Worm (Caenorhabditis elegans) whole organism, L3 larva: ENCODE data around the gene C52B9.8.

ENCODE experiments used
- R02D3.7 ChIP-seq: fragments of 150-350 bp; optimal IDR thresholded peaks from 2 replicates; lab custom pipeline; 2014; ENCODE audit warnings: missing biosample characterization, missing genetic modification characterization
- ZK546.5 ChIP-seq: sonication (generic microtip); optimal IDR thresholded peaks from 2 replicates; lab custom pipeline; 2017; ENCODE audit warnings: missing biosample characterization, missing genetic modification characterization
- aly-2 ChIP-seq: fragments of 150-350 bp; optimal IDR thresholded peaks from 2 replicates; lab custom pipeline; 2014; ENCODE audit warnings: missing biosample characterization, missing genetic modification characterization
- ama-1 ChIP-seq: fragments of 150-350 bp; optimal IDR thresholded peaks from 2 replicates; lab custom pipeline; 2018
- ceh-16 ChIP-seq: sonication (generic microtip); optimal IDR thresholded peaks from 2 replicates; lab custom pipeline; 2017; ENCODE audit warnings: missing biosample characterization, missing genetic modification characterization
- ceh-82 ChIP-seq: fragments of 150-350 bp; optimal IDR thresholded peaks from 2 replicates; lab custom pipeline; 2014; ENCODE audit warnings: missing biosample characterization, missing genetic modification characterization
- ceh-9 ChIP-seq: sonication (generic microtip); optimal IDR thresholded peaks from 2 replicates; lab custom pipeline; 2018; ENCODE audit warnings: missing biosample characterization, missing genetic modification characterization
- egl-27 ChIP-seq: sonication (generic microtip); optimal IDR thresholded peaks from 4 replicates; lab custom pipeline; 2017; ENCODE audit warnings: missing biosample characterization, missing genetic modification reagents, missing genetic modification characterization
- egl-5 ChIP-seq: fragments of 150-350 bp; optimal IDR thresholded peaks from 2 replicates; lab custom pipeline; 2017; ENCODE audit warnings: missing biosample characterization, missing genetic modification reagents, missing genetic modification characterization, inconsistent platforms
- elt-2 ChIP-seq: sonication (generic microtip); optimal IDR thresholded peaks from 2 replicates; lab custom pipeline; 2016; ENCODE audit warnings: missing genetic modification reagents, mild to moderate bottlenecking, missing genetic modification characterization, missing compliant biosample characterization
- elt-3 ChIP-seq, 3 experiments: fragments of 150-350 bp in 1 of 3; sonication (generic microtip) in 2 of 3; optimal IDR thresholded peaks; 2 replicates in 2 of 3; 4 replicates in 1 of 3; lab custom pipeline; 2014 to 2017; ENCODE audit warnings: missing biosample characterization in 3 of 3, missing genetic modification characterization in 3 of 3
- eor-1 ChIP-seq, 2 experiments: fragments of 150-350 bp; optimal IDR thresholded peaks; 2 replicates each; lab custom pipeline; 2014 to 2018; ENCODE audit warnings: missing biosample characterization in 2 of 2, missing genetic modification characterization in 2 of 2
- fkh-10 ChIP-seq: sonication (generic microtip); optimal IDR thresholded peaks from 2 replicates; lab custom pipeline; 2017; ENCODE audit warnings: missing biosample characterization, missing genetic modification reagents, missing genetic modification characterization
- fkh-2 ChIP-seq: fragments of 150-350 bp; optimal IDR thresholded peaks from 2 replicates; lab custom pipeline; 2014; ENCODE audit warnings: missing biosample characterization, missing genetic modification reagents, missing genetic modification characterization
- fos-1 ChIP-seq: fragments of 150-350 bp; optimal IDR thresholded peaks from 2 replicates; lab custom pipeline; 2014; ENCODE audit warnings: missing biosample characterization, missing genetic modification characterization
- hmg-11 ChIP-seq: sonication (generic microtip); optimal IDR thresholded peaks from 2 replicates; lab custom pipeline; 2016; ENCODE audit warnings: missing genetic modification characterization, missing compliant biosample characterization
- lin-39 ChIP-seq: fragments of 150-350 bp; optimal IDR thresholded peaks from 2 replicates; lab custom pipeline; 2018; ENCODE audit warnings: missing biosample characterization, missing genetic modification reagents, missing genetic modification characterization
- mdl-1 ChIP-seq: fragments of 150-350 bp; optimal IDR thresholded peaks from 2 replicates; lab custom pipeline; 2014; ENCODE audit warnings: missing biosample characterization, missing genetic modification characterization
- mml-1 ChIP-seq: fragments of 150-350 bp; sonication (generic microtip); optimal IDR thresholded peaks from 3 replicates; lab custom pipeline; 2014; ENCODE audit warnings: missing biosample characterization, missing genetic modification characterization
- nfya-1 ChIP-seq: sonication (generic microtip); optimal IDR thresholded peaks from 2 replicates; lab custom pipeline; 2017; ENCODE audit warnings: missing genetic modification characterization, mild to moderate bottlenecking, missing compliant biosample characterization, antibody characterized with exemption, moderate library complexity; ENCODE audit not compliant: insufficient read depth
- nhr-12 ChIP-seq: fragments of 150-350 bp; optimal IDR thresholded peaks from 2 replicates; lab custom pipeline; 2014; ENCODE audit warnings: missing biosample characterization, missing genetic modification characterization
- nhr-23 ChIP-seq: fragments of 150-350 bp; optimal IDR thresholded peaks from 2 replicates; lab custom pipeline; 2014; ENCODE audit warnings: missing biosample characterization, missing genetic modification reagents, missing genetic modification characterization
- nhr-237 ChIP-seq: fragments of 150-350 bp; optimal IDR thresholded peaks from 2 replicates; lab custom pipeline; 2014; ENCODE audit warnings: missing biosample characterization, missing genetic modification characterization
- nhr-28 ChIP-seq: fragments of 150-350 bp; optimal IDR thresholded peaks from 2 replicates; lab custom pipeline; 2014; ENCODE audit warnings: missing biosample characterization, missing genetic modification characterization
- nhr-67 ChIP-seq: fragments of 150-350 bp; optimal IDR thresholded peaks from 2 replicates; lab custom pipeline; 2014; ENCODE audit warnings: missing biosample characterization, missing genetic modification characterization
- nhr-76 ChIP-seq: fragments of 150-350 bp; sonication (generic microtip); optimal IDR thresholded peaks from 5 replicates; lab custom pipeline; 2014; ENCODE audit warnings: missing biosample characterization, missing genetic modification characterization
- nhr-77 ChIP-seq: fragments of 150-350 bp; optimal IDR thresholded peaks from 2 replicates; lab custom pipeline; 2014; ENCODE audit warnings: missing biosample characterization, missing genetic modification characterization
- pha-4 ChIP-seq: fragments of 150-350 bp; optimal IDR thresholded peaks from 2 replicates; lab custom pipeline; 2014; ENCODE audit warnings: missing biosample characterization, missing genetic modification reagents, missing genetic modification characterization
- pqm-1 ChIP-seq: fragments of 150-350 bp; optimal IDR thresholded peaks from 2 replicates; lab custom pipeline; 2017; ENCODE audit warnings: missing biosample characterization, missing genetic modification characterization, inconsistent platforms
- skn-1 ChIP-seq: fragments of 150-350 bp; optimal IDR thresholded peaks from 2 replicates; lab custom pipeline; 2014; ENCODE audit warnings: missing biosample characterization, missing genetic modification characterization
- snpc-4 ChIP-seq: fragments of 150-350 bp; optimal IDR thresholded peaks from 2 replicates; lab custom pipeline; 2014; ENCODE audit warnings: missing biosample characterization, missing genetic modification characterization
- tbx-2 ChIP-seq: sonication (generic microtip); optimal IDR thresholded peaks from 2 replicates; lab custom pipeline; 2016; ENCODE audit warnings: mild to moderate bottlenecking, missing genetic modification characterization, missing compliant biosample characterization
- unc-62 ChIP-seq: fragments of 150-350 bp; sonication (generic microtip); optimal IDR thresholded peaks from 4 replicates; lab custom pipeline; 2014; ENCODE audit warnings: missing biosample characterization, missing genetic modification reagents, missing genetic modification characterization
- zag-1 ChIP-seq: fragments of 150-350 bp; optimal IDR thresholded peaks from 2 replicates; lab custom pipeline; 2014; ENCODE audit warnings: missing biosample characterization, missing genetic modification characterization
- ztf-11 ChIP-seq: fragments of 150-350 bp; optimal IDR thresholded peaks from 2 replicates; lab custom pipeline; 2014; ENCODE audit warnings: missing biosample characterization, missing genetic modification characterization
- ztf-4 ChIP-seq: fragments of 150-350 bp; optimal IDR thresholded peaks from 2 replicates; lab custom pipeline; 2014; ENCODE audit warnings: missing biosample characterization, missing genetic modification characterization

C52B9.8 gene

ce11 chrX:4289805-4290204 lies 21.8 kb downstream of the C52B9.8 start:
- TF ChIP-seq snpc-4 (tag; lab: Kevin White, UChicago): no peak

DNA sequence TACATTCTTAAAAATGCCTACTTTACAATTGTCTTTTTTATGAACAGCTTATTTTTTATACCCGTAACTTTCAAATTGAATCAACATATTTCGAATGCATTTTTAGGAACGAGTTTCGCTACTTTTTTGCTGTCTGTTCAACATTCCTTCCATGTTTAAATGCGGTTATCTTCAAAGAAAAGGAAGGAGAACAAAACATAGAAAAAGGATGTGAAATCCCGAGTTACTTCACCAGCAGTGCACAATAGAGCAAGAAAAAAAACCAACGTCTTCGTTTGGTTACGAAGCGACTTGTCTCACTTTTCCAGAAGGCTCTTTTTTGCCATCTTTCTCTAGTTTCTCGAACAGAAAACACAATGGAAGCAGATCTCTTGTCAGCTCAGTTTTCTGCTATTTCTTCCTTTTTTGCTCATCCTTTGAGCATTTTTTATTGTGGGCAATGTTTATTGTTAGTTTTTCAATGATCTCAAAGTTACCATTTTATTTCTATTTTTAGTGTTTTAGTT lies 25.8 kb downstream of the C52B9.8 start, which contains the start of gene cka-2:
Gene cka-2 (plus strand): TSS at position 456 of the 506 bp plus-strand sequence.
- no peak for TF ChIP-seq mml-1 (tag; lab: Kevin White, UChicago)
- no peak for TF ChIP-seq R02D3.7
- TF ChIP-seq ceh-9 (tag; lab: Kevin White, UChicago): no peak
- TF ChIP-seq nfya-1 (tag; lab: Kevin White, UChicago): peak; percentile 39
- TF ChIP-seq fkh-10 (GFP tag; lab: Kevin White, UChicago): peak; percentile 93
- no peak for TF ChIP-seq nhr-237 (tag; lab: Kevin White, UChicago)
- no peak for TF ChIP-seq unc-62 (GFP tag; lab: Kevin White, UChicago)
- TF ChIP-seq nhr-67 (tag; lab: Kevin White, UChicago): no peak
- no peak for TF ChIP-seq skn-1 (tag; lab: Kevin White, UChicago)
- no peak for TF ChIP-seq fkh-2 (tag; lab: Kevin White, UChicago)

ce11 chrX:4284470-4284869 lies 27.1 kb downstream of the C52B9.8 start:
- TF ChIP-seq fkh-10 (GFP tag; lab: Kevin White, UChicago) (no peak), snpc-4 (tag; lab: Kevin White, UChicago) (no peak), skn-1 (tag; lab: Kevin White, UChicago) (no peak), eor-1 (tag; optimal IDR thresholded peaks at IDR 0.05; lab: Kevin White, UChicago) (no peak), tbx-2 (no peak), ztf-11 (tag; lab: Kevin White, UChicago) (no peak), ceh-16 (tag; lab: Kevin White, UChicago) (no peak), nhr-28 (tag; lab: Kevin White, UChicago) (no peak), unc-62 (GFP tag; lab: Kevin White, UChicago) (no peak), nhr-77 (no peak), nhr-23 (no peak), fkh-2 (tag; lab: Kevin White, UChicago) (no peak), nhr-76 (tag; lab: Kevin White, UChicago) (no peak), egl-5 (no peak), aly-2 (tag; lab: Kevin White, UChicago) (no peak), ZK546.5 (no peak), pha-4 (tag; lab: Kevin White, UChicago) (peak; percentile 7), ceh-82 (tag; lab: Kevin White, UChicago) (no peak), pqm-1 (tag; lab: Kevin White, UChicago) (peak; percentile 89), hmg-11 (tag; lab: Kevin White, UChicago) (no peak), elt-2 (tag; lab: Kevin White, UChicago) (peak; percentile 62)

DNA sequence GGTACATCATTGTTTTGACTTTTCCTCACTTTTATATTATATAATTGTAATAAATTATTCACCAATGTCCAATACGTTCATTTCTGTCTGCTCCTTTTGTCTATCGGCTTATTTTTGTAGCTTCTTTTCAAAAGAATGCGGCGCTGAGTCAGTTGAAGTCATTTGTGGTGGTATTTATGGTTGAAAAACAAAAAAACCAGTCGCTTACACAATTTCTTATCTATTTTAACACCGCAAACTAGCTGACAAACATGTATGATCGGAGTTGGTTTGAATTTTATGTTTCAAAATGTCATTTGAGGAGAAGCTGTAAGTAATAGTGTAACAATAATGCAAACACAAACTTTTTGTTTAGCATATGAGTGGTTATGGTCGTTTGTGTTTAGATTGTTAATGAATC lies 27.6 kb downstream of the C52B9.8 start, which contains the start of gene ets-10:
Gene ets-10 (plus strand): TSS at position 201 of the 400 bp plus-strand sequence.
- TF ChIP-seq fkh-10 (GFP tag; lab: Kevin White, UChicago): no peak
- TF ChIP-seq ztf-4 (tag; lab: Kevin White, UChicago): no peak
- TF ChIP-seq fkh-2 (tag; lab: Kevin White, UChicago): no peak
- TF ChIP-seq nhr-237 (tag; lab: Kevin White, UChicago): no peak
- TF ChIP-seq skn-1 (tag; lab: Kevin White, UChicago): peak; percentile 9
- TF ChIP-seq pha-4 (tag; lab: Kevin White, UChicago): peak; percentile 37
- TF ChIP-seq egl-27 (tag; lab: Kevin White, UChicago): no peak
- TF ChIP-seq pqm-1 (tag; lab: Kevin White, UChicago): peak; percentile 34
- TF ChIP-seq elt-3 (tag; optimal IDR thresholded peaks at IDR 0.05; lab: Kevin White, UChicago): no peak
- peak; percentile 39 for TF ChIP-seq elt-2 (tag; lab: Kevin White, UChicago)

ce11 chrX:4282380-4282779 lies 29.2 kb downstream of the C52B9.8 start, which contains the start of gene C52B9.19:
TSS of gene C52B9.19 (plus strand) at chrX:4282555.
- TF ChIP-seq nhr-12: no peak
- TF ChIP-seq ceh-9 (tag; lab: Kevin White, UChicago): no peak
- no peak for TF ChIP-seq ama-1
- TF ChIP-seq lin-39 (tag; lab: Kevin White, UChicago): no peak
- TF ChIP-seq fos-1 (tag; lab: Kevin White, UChicago): no peak
- no peak for TF ChIP-seq ceh-16 (tag; lab: Kevin White, UChicago)
- peak; percentile 68 for TF ChIP-seq elt-2 (tag; lab: Kevin White, UChicago)
- no peak for TF ChIP-seq R02D3.7
- TF ChIP-seq mdl-1: no peak
- no peak for TF ChIP-seq fkh-10 (GFP tag; lab: Kevin White, UChicago)
- no peak for TF ChIP-seq zag-1 (tag; lab: Kevin White, UChicago)
- TF ChIP-seq pha-4 (tag; lab: Kevin White, UChicago): peak; percentile 57
- TF ChIP-seq nfya-1 (tag; lab: Kevin White, UChicago): no peak
- TF ChIP-seq pqm-1 (tag; lab: Kevin White, UChicago): peak; percentile 82
